Fruit fly (Drosophila melanogaster): ENCODE data around the gene CG31937.

Gene CG31937

dm6 chr2L:1751953-1752352 lies 22.3 kb downstream of the CG31937 start, which contains the start of the genes CG17712 and CG17648 (continued):
- TF ChIP-seq pita (GFP tag; optimal IDR thresholded peaks at IDR 0.05) = no peak
- TF ChIP-seq MBD-R2 (GFP tag; IDR thresholded peaks at IDR 0.05) = peak; percentile 98

dm6 chr2L:1756351-1756750 lies 26.7 kb downstream of the CG31937 start, which contains the start of gene Gr22f:
TSS of gene Gr22f (minus strand) at chr2L:1756451.
- TF ChIP-seq CG11695 (GFP tag; IDR thresholded peaks at IDR 0.05) = no peak

dm6 chr2L:1758853-1759252 lies 29.2 kb downstream of the CG31937 start, which contains the start of gene CG17650:
TSS of gene CG17650 (minus strand) at chr2L:1759093.
- TF ChIP-seq Sry-δ (GFP tag; optimal IDR thresholded peaks at IDR 0.05) = peak; percentile 14
- TF ChIP-seq dpn (GFP tag; optimal IDR thresholded peaks at IDR 0.05) = no peak
- peak; percentile 96 for TF ChIP-seq Neu2 (GFP tag; optimal IDR thresholded peaks at IDR 0.05; ENCODE audit: borderline replicate concordance)
- TF ChIP-seq BEAF-32 (GFP tag; optimal IDR thresholded peaks at IDR 0.05) = peak; percentile 18
- peak; percentile 48 for TF ChIP-seq stwl (tag; optimal IDR thresholded peaks at IDR 0.05)
- peak; percentile 29; the same call in 1 of the 2 replicates for TF ChIP-seq amos (GFP tag; IDR thresholded peaks at IDR 0.05; ENCODE audit: partially characterized antibody)
- no peak for TF ChIP-seq prd (optimal IDR thresholded peaks at IDR 0.05)
- no peak for TF ChIP-seq prd (GFP tag; IDR thresholded peaks at IDR 0.05)
- no peak for TF ChIP-seq phol (tag; optimal IDR thresholded peaks at IDR 0.05)
- TF ChIP-seq CG8765 (GFP tag; IDR thresholded peaks at IDR 0.05) = no peak

All from whole organism, embryonic.